Fruit fly (Drosophila melanogaster) whole organism: ENCODE results near the gene Gr93d.

Experiments used
- Dll ChIP-seq: fragments of >200 bp; optimal IDR thresholded peaks from 2 replicates; lab custom pipeline; 2017
- EcR ChIP-seq, 2 experiments: fragments of >200 bp; optimal IDR thresholded peaks; 2 replicates each; lab custom pipeline; 2017; ENCODE audit warnings: missing biosample characterization in 2 of 2, missing genetic modification characterization in 2 of 2, missing genetic modification reagents in 2 of 2
- pan ChIP-seq: fragments of >200 bp; optimal IDR thresholded peaks from 2 replicates; lab custom pipeline; 2017
- psq ChIP-seq: fragments of >200 bp; optimal IDR thresholded peaks from 2 replicates; lab custom pipeline; 2017
- usp ChIP-seq: fragments of >200 bp; optimal IDR thresholded peaks from 2 replicates; lab custom pipeline; 2017; ENCODE audit warnings: missing biosample characterization, missing genetic modification characterization, mixed read lengths

dm6 chr3R:21854574-21855468 lies 8.4 kb upstream of the Gr93d start:
- TF ChIP-seq usp (GFP tag; lab: Kevin White, UChicago), result no peak
- TF ChIP-seq Dll, result no peak
- TF ChIP-seq EcR (GFP tag; optimal IDR thresholded peaks at IDR 0.05; lab: Kevin White, UChicago), result no peak
- TF ChIP-seq pan (lab: Kevin White, UChicago), result no peak
- no peak for TF ChIP-seq psq
